Worm (Caenorhabditis elegans) whole organism, L2 larva: ENCODE results near the gene rab-33.

Source experiments
- F13H6.1 ChIP-seq: sonication (generic microtip); optimal IDR thresholded peaks from 2 replicates; lab custom pipeline; 2016; ENCODE audit warnings: missing genetic modification characterization, missing compliant biosample characterization
- R02D3.7 ChIP-seq: fragments of 150-350 bp; optimal IDR thresholded peaks from 2 replicates; lab custom pipeline; 2014; ENCODE audit warnings: missing biosample characterization, missing genetic modification characterization
- alr-1 ChIP-seq: fragments of 150-350 bp; optimal IDR thresholded peaks from 2 replicates; lab custom pipeline; 2014; ENCODE audit warnings: missing biosample characterization, missing genetic modification characterization
- aly-2 ChIP-seq: fragments of 150-350 bp; optimal IDR thresholded peaks from 2 replicates; lab custom pipeline; 2014; ENCODE audit warnings: missing biosample characterization, missing genetic modification characterization
- lin-13 ChIP-seq: fragments of 150-350 bp; optimal IDR thresholded peaks from 2 replicates; lab custom pipeline; 2014; ENCODE audit warnings: missing biosample characterization, missing genetic modification reagents, missing genetic modification characterization
- nhr-10 ChIP-seq: sonication (generic microtip); optimal IDR thresholded peaks from 2 replicates; lab custom pipeline; 2017; ENCODE audit warnings: missing biosample characterization, missing genetic modification characterization
- unc-39 ChIP-seq: fragments of 150-350 bp; optimal IDR thresholded peaks from 2 replicates; lab custom pipeline; 2014; ENCODE audit warnings: missing biosample characterization, missing genetic modification characterization
- unc-62 ChIP-seq: fragments of 150-350 bp; optimal IDR thresholded peaks from 2 replicates; lab custom pipeline; 2014; ENCODE audit warnings: missing biosample characterization, missing genetic modification reagents, missing genetic modification characterization
- ztf-11 ChIP-seq: sonication (generic microtip); optimal IDR thresholded peaks from 2 replicates; lab custom pipeline; 2017; ENCODE audit warnings: missing biosample characterization, missing genetic modification characterization

DNA sequence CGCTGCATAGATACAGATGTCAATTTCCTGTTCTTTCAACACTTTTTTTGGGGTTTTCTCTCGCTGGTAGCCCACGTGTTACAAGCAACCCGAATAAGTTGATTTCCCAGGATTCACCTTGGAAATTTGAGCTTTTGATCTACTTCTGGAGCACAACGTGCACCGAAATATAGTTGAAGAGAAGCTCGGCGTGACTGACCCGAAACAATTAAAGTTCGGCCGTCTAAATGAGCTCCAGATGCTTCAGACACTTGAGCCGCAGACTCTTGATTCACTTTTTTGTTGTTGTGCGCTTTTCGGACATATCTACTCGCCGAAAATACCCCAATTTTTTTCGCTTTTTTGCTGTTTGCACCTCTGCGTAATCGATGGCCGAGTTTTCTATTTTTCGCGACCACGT is 15.2 kb upstream of the rab-33 start:
- TF ChIP-seq aly-2 (no peak), nhr-10 (tag; lab: Kevin White, UChicago) (no peak), F13H6.1 (no peak), alr-1 (tag; lab: Kevin White, UChicago) (no peak), lin-13 (GFP tag; lab: Kevin White, UChicago) (no peak), unc-62 (GFP tag; lab: Kevin White, UChicago) (no peak), R02D3.7 (no peak), ztf-11 (tag; lab: Kevin White, UChicago) (no peak), unc-39 (tag; lab: Kevin White, UChicago) (no peak)
